Worm (Caenorhabditis elegans) whole organism, young adult: ENCODE measurements around the gene acdh-2.

Experiments
- F22D6.2 ChIP-seq: sonication (generic microtip); optimal IDR thresholded peaks from 2 replicates; lab custom pipeline; 2016; ENCODE audit warnings: mild to moderate bottlenecking, missing genetic modification characterization, missing compliant biosample characterization
- F23B12.7 ChIP-seq: sonication (generic microtip); optimal IDR thresholded peaks from 2 replicates; lab custom pipeline; 2017; ENCODE audit warnings: missing genetic modification characterization, mild to moderate bottlenecking, missing compliant biosample characterization, antibody characterized with exemption, moderate library complexity; ENCODE audit not compliant: insufficient read depth
- F39B2.1 ChIP-seq: fragments of 200-800 bp; sonication (Bioruptor generic); IDR thresholded peaks from 2 replicates; pipeline ENCODE4 v1.3.6; 2022; ENCODE audit warnings: missing genetic modification reagents, missing genetic modification characterization, missing compliant biosample characterization
- K11D2.4 ChIP-seq: fragments of 200-800 bp; sonication (Bioruptor generic); IDR thresholded peaks from 2 replicates; pipeline ENCODE4 v1.3.6; 2022; ENCODE audit warnings: missing genetic modification reagents, missing genetic modification characterization, missing compliant biosample characterization
- K12H6.12 ChIP-seq: fragments of 200-800 bp; sonication (Bioruptor generic); optimal IDR thresholded peaks from 2 replicates; lab custom pipeline; 2018; ENCODE audit warnings: mild to moderate bottlenecking, missing genetic modification characterization, missing compliant biosample characterization
- Y53F4B.3 ChIP-seq: fragments of 200-800 bp; sonication (Bioruptor generic); IDR thresholded peaks from 2 replicates; pipeline ENCODE4 v1.3.6; 2022; ENCODE audit warnings: missing genetic modification reagents, missing genetic modification characterization, missing compliant biosample characterization
- ZK185.1 ChIP-seq: sonication (generic microtip); optimal IDR thresholded peaks from 2 replicates; lab custom pipeline; 2016; ENCODE audit warnings: mild to moderate bottlenecking, missing genetic modification characterization, missing compliant biosample characterization; ENCODE audit not compliant: poor library complexity, severe bottlenecking
- akir-1 ChIP-seq: fragments of 200-800 bp; sonication (Bioruptor generic); optimal IDR thresholded peaks from 2 replicates; lab custom pipeline; 2018; ENCODE audit warnings: mild to moderate bottlenecking, missing genetic modification characterization, moderate library complexity, missing compliant biosample characterization
- ama-1 ChIP-seq, 3 experiments: fragments of 150-350 bp in 1 of 3; sonication (generic microtip) in 2 of 3; optimal IDR thresholded peaks; 2 replicates each; lab custom pipeline; 2014 to 2018; ENCODE audit warnings: missing biosample characterization in 2 of 3, missing genetic modification characterization in 2 of 3, missing genetic modification reagents in 2 of 3
- attf-5 ChIP-seq: fragments of 200-800 bp; sonication (Bioruptor generic); optimal IDR thresholded peaks from 2 replicates; lab custom pipeline; 2018; ENCODE audit warnings: mild to moderate bottlenecking, missing genetic modification characterization, missing compliant biosample characterization
- attf-6 ChIP-seq: fragments of 200-800 bp; sonication (Bioruptor generic); IDR thresholded peaks from 2 replicates; pipeline ENCODE4 v1.3.6; 2022; ENCODE audit warnings: missing genetic modification reagents, missing genetic modification characterization, missing compliant biosample characterization
- ccch-3 ChIP-seq: fragments of 200-800 bp; sonication (Bioruptor generic); optimal IDR thresholded peaks from 2 replicates; lab custom pipeline; 2018; ENCODE audit warnings: mild to moderate bottlenecking, missing genetic modification characterization, missing compliant biosample characterization
- cebp-1 ChIP-seq, 2 experiments: fragments of 200-800 bp in 1 of 2; sonication (Bioruptor generic) in 1 of 2; sonication (generic microtip) in 1 of 2; IDR thresholded peaks in 1 of 2; optimal IDR thresholded peaks in 1 of 2; 2 replicates each; pipeline versions ENCODE4 v1.3.6 to Lab custom; 2017 to 2022; ENCODE audit warnings: missing compliant biosample characterization in 2 of 2, missing genetic modification characterization in 2 of 2, mild to moderate bottlenecking in 1 of 2, missing genetic modification reagents in 1 of 2, moderate library complexity in 1 of 2
- ceh-100 ChIP-seq: fragments of 200-800 bp; sonication (Bioruptor generic); IDR thresholded peaks from 2 replicates; pipeline ENCODE4 v1.3.6; 2022; ENCODE audit warnings: missing genetic modification reagents, missing genetic modification characterization, missing compliant biosample characterization
- ceh-27 ChIP-seq: fragments of 200-800 bp; sonication (Bioruptor generic); optimal IDR thresholded peaks from 2 replicates; lab custom pipeline; 2018; ENCODE audit warnings: mild to moderate bottlenecking, missing genetic modification characterization, moderate library complexity, missing compliant biosample characterization
- chd-7 ChIP-seq: sonication (generic microtip); optimal IDR thresholded peaks from 2 replicates; lab custom pipeline; 2016; ENCODE audit warnings: mild to moderate bottlenecking, missing genetic modification characterization, moderate library complexity, missing compliant biosample characterization
- dox-1 ChIP-seq: fragments of 200-800 bp; sonication (Bioruptor generic); IDR thresholded peaks from 2 replicates; pipeline ENCODE4 v1.3.6; 2022; ENCODE audit warnings: missing genetic modification reagents, missing genetic modification characterization, missing compliant biosample characterization
- egl-18 ChIP-seq: fragments of 200-800 bp; sonication (Bioruptor generic); IDR thresholded peaks from 2 replicates; pipeline ENCODE4 v1.3.6; 2022; ENCODE audit warnings: missing genetic modification reagents, missing genetic modification characterization, missing compliant biosample characterization
- gei-17 ChIP-seq: fragments of 200-800 bp; sonication (Bioruptor generic); optimal IDR thresholded peaks from 2 replicates; lab custom pipeline; 2018; ENCODE audit warnings: mild to moderate bottlenecking, missing genetic modification characterization, missing compliant biosample characterization
- hmg-1.2 ChIP-seq: fragments of 200-800 bp; sonication (Bioruptor generic); IDR thresholded peaks from 2 replicates; pipeline ENCODE4 v1.3.6; 2022; ENCODE audit warnings: missing genetic modification reagents, missing genetic modification characterization, missing compliant biosample characterization
- lin-40 ChIP-seq: sonication (generic microtip); optimal IDR thresholded peaks from 2 replicates; lab custom pipeline; 2016; ENCODE audit warnings: missing genetic modification characterization, mild to moderate bottlenecking, missing compliant biosample characterization, missing genotype, missing genetic modification reagents
- lin-54 ChIP-seq: fragments of 200-800 bp; sonication (Bioruptor generic); optimal IDR thresholded peaks from 2 replicates; lab custom pipeline; 2018; ENCODE audit warnings: mild to moderate bottlenecking, missing genetic modification characterization, missing compliant biosample characterization
- madf-10 ChIP-seq: sonication (generic microtip); optimal IDR thresholded peaks from 2 replicates; lab custom pipeline; 2016; ENCODE audit warnings: mild to moderate bottlenecking, missing genetic modification characterization, missing compliant biosample characterization
- mcd-1 ChIP-seq: fragments of 200-800 bp; sonication (Bioruptor generic); IDR thresholded peaks from 2 replicates; pipeline ENCODE4 v1.3.6; 2022; ENCODE audit warnings: missing genetic modification reagents, missing genetic modification characterization, missing compliant biosample characterization
- mel-28 ChIP-seq: sonication (generic microtip); optimal IDR thresholded peaks from 2 replicates; lab custom pipeline; 2016; ENCODE audit warnings: borderline replicate concordance, mild to moderate bottlenecking, missing genetic modification characterization, missing compliant biosample characterization
- mes-4 ChIP-seq: sonication (generic microtip); optimal IDR thresholded peaks from 2 replicates; lab custom pipeline; 2016; ENCODE audit warnings: missing genotype, missing genetic modification characterization, missing compliant biosample characterization
- nfya-1 ChIP-seq: sonication (generic microtip); optimal IDR thresholded peaks from 2 replicates; lab custom pipeline; 2017; ENCODE audit warnings: antibody characterized with exemption, missing compliant biosample characterization, missing genetic modification characterization, borderline replicate concordance; ENCODE audit not compliant: insufficient read depth
- nfyb-1 ChIP-seq: fragments of 200-800 bp; sonication (Bioruptor generic); IDR thresholded peaks from 2 replicates; pipeline ENCODE4 v1.3.6; 2022; ENCODE audit warnings: missing genetic modification reagents, missing genetic modification characterization, missing compliant biosample characterization
- nhr-80 ChIP-seq: sonication (generic microtip); optimal IDR thresholded peaks from 2 replicates; lab custom pipeline; 2016; ENCODE audit warnings: missing genetic modification characterization, missing compliant biosample characterization
- nhr-90 ChIP-seq: sonication (generic microtip); optimal IDR thresholded peaks from 2 replicates; lab custom pipeline; 2016; ENCODE audit warnings: missing genotype, mild to moderate bottlenecking, missing genetic modification characterization, missing compliant biosample characterization
- rcor-1 ChIP-seq: fragments of 200-800 bp; sonication (Bioruptor generic); IDR thresholded peaks from 2 replicates; pipeline ENCODE4 v1.3.6; 2022; ENCODE audit warnings: missing genetic modification reagents, missing genetic modification characterization, missing compliant biosample characterization
- snpc-1.3 ChIP-seq: sonication (generic microtip); optimal IDR thresholded peaks from 2 replicates; lab custom pipeline; 2017; ENCODE audit warnings: missing genetic modification characterization, mild to moderate bottlenecking, missing compliant biosample characterization, antibody characterized with exemption, moderate library complexity, missing genotype, missing genetic modification reagents; ENCODE audit not compliant: insufficient read depth
- snpc-4 ChIP-seq, 5 experiments: fragments of 150-350 bp in 1 of 5; sonication (generic microtip) in 4 of 5; optimal IDR thresholded peaks; 2 replicates each; lab custom pipeline; 2014 to 2018; ENCODE audit warnings: missing genetic modification characterization in 5 of 5, missing biosample characterization in 3 of 5, antibody characterized with exemption in 2 of 5, mild to moderate bottlenecking in 2 of 5, missing compliant biosample characterization in 2 of 5, missing genotype in 2 of 5, moderate library complexity in 2 of 5, missing genetic modification reagents in 1 of 5
- somi-1 ChIP-seq: fragments of 200-800 bp; sonication (Bioruptor generic); optimal IDR thresholded peaks from 2 replicates; lab custom pipeline; 2018; ENCODE audit warnings: mild to moderate bottlenecking, missing genetic modification characterization, missing compliant biosample characterization
- tlf-1 ChIP-seq: fragments of 200-800 bp; sonication (Bioruptor generic); optimal IDR thresholded peaks from 2 replicates; lab custom pipeline; 2018; ENCODE audit warnings: mild to moderate bottlenecking, missing genetic modification characterization, missing compliant biosample characterization
- unc-130 ChIP-seq: sonication (generic microtip); optimal IDR thresholded peaks from 2 replicates; lab custom pipeline; 2016; ENCODE audit warnings: missing genetic modification reagents, missing genetic modification characterization, missing compliant biosample characterization
- xnd-1 ChIP-seq: sonication (generic microtip); optimal IDR thresholded peaks from 2 replicates; lab custom pipeline; 2016; ENCODE audit warnings: missing genotype, missing genetic modification reagents, missing genetic modification characterization, missing compliant biosample characterization
- zfh-2 ChIP-seq: fragments of 200-800 bp; sonication (Bioruptor generic); conservative IDR thresholded peaks from 2 replicates; pipeline ENCODE4 v1.3.6; 2022; ENCODE audit warnings: missing genetic modification reagents, missing genetic modification characterization, missing compliant biosample characterization
- ztf-25 ChIP-seq: fragments of 200-800 bp; sonication (Bioruptor generic); IDR thresholded peaks from 2 replicates; pipeline ENCODE4 v1.3.6; 2022; ENCODE audit warnings: missing genetic modification reagents, missing genetic modification characterization, missing compliant biosample characterization
- ztf-26 ChIP-seq: sonication (generic microtip); optimal IDR thresholded peaks from 2 replicates; lab custom pipeline; 2017; ENCODE audit warnings: missing genetic modification characterization, missing compliant biosample characterization
- ztf-3 ChIP-seq: fragments of 200-800 bp; sonication (Bioruptor generic); optimal IDR thresholded peaks from 2 replicates; lab custom pipeline; 2018; ENCODE audit warnings: mild to moderate bottlenecking, missing genetic modification characterization, missing compliant biosample characterization

The acdh-2 gene

ce11 chrII:5593377-5593932 lies 46.2 kb upstream of the acdh-2 start, which contains the start of gene cdc-14:
Gene cdc-14 (minus strand): TSS chrII:5593427.
- peak; percentile 50; the same call in 1 of the 2 replicates for TF ChIP-seq K11D2.4 (GFP tag; lab: Robert Waterston, UW)
- TF ChIP-seq unc-130, result no peak
- TF ChIP-seq gei-17 (GFP tag; lab: Kevin White, UChicago), result no peak
- peak; percentile 16 for TF ChIP-seq K12H6.12 (tag; lab: Kevin White, UChicago)
- peak; percentile 29 for TF ChIP-seq ztf-26 (tag; lab: Kevin White, UChicago)
- no peak for TF ChIP-seq mel-28 (tag; lab: Kevin White, UChicago)
- no peak for TF ChIP-seq snpc-4 (GFP tag; optimal IDR thresholded peaks at IDR 0.05; lab: Kevin White, UChicago)
- peak in 3 of 4 experiments; percentile 38 to 67 (median 67) for TF ChIP-seq snpc-4 (tag; optimal IDR thresholded peaks at IDR 0.05; lab: Kevin White, UChicago)
- TF ChIP-seq mcd-1 (GFP tag; lab: Robert Waterston, UW), result peak; percentile 74
- peak; percentile 65 for TF ChIP-seq hmg-1.2
- no peak for TF ChIP-seq Y53F4B.3 (GFP tag; lab: Robert Waterston, UW)
- peak; percentile 24 for TF ChIP-seq lin-40 (tag; lab: Kevin White, UChicago)
- no peak for TF ChIP-seq ztf-25
- no peak for TF ChIP-seq egl-18 (GFP tag; lab: Robert Waterston, UW)
- peak; percentile 46 for TF ChIP-seq ceh-27 (GFP tag; lab: Kevin White, UChicago)
- TF ChIP-seq lin-54 (GFP tag; lab: Kevin White, UChicago), result peak; percentile 36
- no peak for TF ChIP-seq madf-10 (tag; lab: Kevin White, UChicago)
- no peak for TF ChIP-seq snpc-1.3
- TF ChIP-seq attf-6, result no peak
- no peak for TF ChIP-seq ztf-3 (GFP tag; lab: Kevin White, UChicago)
- no peak for TF ChIP-seq mes-4 (tag; lab: Kevin White, UChicago)
- peak; percentile 61 for TF ChIP-seq nhr-80 (tag; lab: Kevin White, UChicago)
- no peak for TF ChIP-seq rcor-1
- TF ChIP-seq ama-1 (optimal IDR thresholded peaks at IDR 0.05; lab: Kevin White, UChicago), result no peak
- TF ChIP-seq ama-1 (GFP tag; optimal IDR thresholded peaks at IDR 0.05; lab: Kevin White, UChicago), result no peak
- no peak for TF ChIP-seq xnd-1
- TF ChIP-seq zfh-2 (GFP tag; lab: Robert Waterston, UW), result peak; percentile 67; the same call in 1 of the 2 replicates
- TF ChIP-seq somi-1 (GFP tag; lab: Kevin White, UChicago), result peak; percentile 57
- TF ChIP-seq chd-7 (tag; lab: Kevin White, UChicago), result peak; percentile 11
- no peak for TF ChIP-seq F39B2.1 (GFP tag; lab: Robert Waterston, UW)
- TF ChIP-seq cebp-1 (GFP tag; IDR thresholded peaks at IDR 0.05; lab: Robert Waterston, UW), result no peak
- peak; percentile 76 for TF ChIP-seq cebp-1 (tag; optimal IDR thresholded peaks at IDR 0.05; lab: Kevin White, UChicago)
- TF ChIP-seq nfya-1 (tag; lab: Kevin White, UChicago), result no peak
- TF ChIP-seq ZK185.1 (tag; lab: Kevin White, UChicago), result peak; percentile 32
- no peak for TF ChIP-seq ccch-3 (GFP tag; lab: Kevin White, UChicago)
- TF ChIP-seq akir-1, result peak; percentile 34
- no peak for TF ChIP-seq tlf-1 (GFP tag; lab: Kevin White, UChicago)
- TF ChIP-seq F23B12.7 (tag; lab: Kevin White, UChicago), result no peak
- TF ChIP-seq F22D6.2 (tag; lab: Kevin White, UChicago), result no peak
- no peak for TF ChIP-seq nhr-90 (tag; lab: Kevin White, UChicago)
- peak; percentile 52; the same call in 1 of the 2 replicates for TF ChIP-seq ceh-100
- TF ChIP-seq nfyb-1, result no peak
- TF ChIP-seq dox-1 (GFP tag; lab: Robert Waterston, UW), result peak; percentile 70
- TF ChIP-seq attf-5, result peak; percentile 90
